Worm (Caenorhabditis elegans) whole organism, young adult: ENCODE measurements around the gene Y12A6A.1.

Source experiments
- C06A6.2 ChIP-seq: fragments of 200-800 bp; sonication (Bioruptor generic); conservative IDR thresholded peaks from 2 replicates; pipeline ENCODE4 v1.3.6; 2022; ENCODE audit warnings: missing genetic modification characterization, missing compliant biosample characterization
- C17E4.6 ChIP-seq: fragments of 200-800 bp; sonication (Bioruptor generic); IDR thresholded peaks from 2 replicates; pipeline ENCODE4 v1.3.6; 2022; ENCODE audit warnings: missing genetic modification reagents, missing genetic modification characterization, missing compliant biosample characterization
- D2030.7 ChIP-seq: fragments of 200-800 bp; sonication (Bioruptor generic); IDR thresholded peaks from 2 replicates; pipeline ENCODE4 v1.3.6; 2022; ENCODE audit warnings: missing genetic modification reagents, missing genetic modification characterization, missing compliant biosample characterization
- F22D6.2 ChIP-seq: sonication (generic microtip); optimal IDR thresholded peaks from 2 replicates; lab custom pipeline; 2016; ENCODE audit warnings: mild to moderate bottlenecking, missing genetic modification characterization, missing compliant biosample characterization
- F23B12.7 ChIP-seq: sonication (generic microtip); optimal IDR thresholded peaks from 2 replicates; lab custom pipeline; 2017; ENCODE audit warnings: missing genetic modification characterization, mild to moderate bottlenecking, missing compliant biosample characterization, antibody characterized with exemption, moderate library complexity; ENCODE audit not compliant: insufficient read depth
- F33H1.4 ChIP-seq: fragments of 200-800 bp; sonication (Bioruptor generic); IDR thresholded peaks from 2 replicates; pipeline ENCODE4 v1.3.6; 2022; ENCODE audit warnings: missing genetic modification reagents, missing genetic modification characterization, missing compliant biosample characterization
- F37B4.10 ChIP-seq: fragments of 200-800 bp; sonication (Bioruptor generic); IDR thresholded peaks from 2 replicates; pipeline ENCODE4 v1.3.6; 2022; ENCODE audit warnings: missing genetic modification characterization, missing compliant biosample characterization
- F39B2.1 ChIP-seq: fragments of 200-800 bp; sonication (Bioruptor generic); IDR thresholded peaks from 2 replicates; pipeline ENCODE4 v1.3.6; 2022; ENCODE audit warnings: missing genetic modification reagents, missing genetic modification characterization, missing compliant biosample characterization
- F57C9.4 ChIP-seq: sonication (generic microtip); optimal IDR thresholded peaks from 2 replicates; lab custom pipeline; 2017; ENCODE audit warnings: mild to moderate bottlenecking, missing genetic modification characterization, missing compliant biosample characterization
- Y67H2A.10 ChIP-seq: fragments of 200-800 bp; sonication (Bioruptor generic); conservative IDR thresholded peaks from 2 replicates; pipeline ENCODE4 v1.3.6; 2022; ENCODE audit warnings: missing genetic modification reagents, missing genetic modification characterization, missing compliant biosample characterization
- ama-1 ChIP-seq, 3 experiments: fragments of 150-350 bp in 1 of 3; sonication (generic microtip) in 2 of 3; optimal IDR thresholded peaks; 2 replicates each; lab custom pipeline; 2014 to 2018; ENCODE audit warnings: missing biosample characterization in 2 of 3, missing genetic modification characterization in 2 of 3, missing genetic modification reagents in 2 of 3
- aptf-2 ChIP-seq: fragments of 200-800 bp; sonication (Bioruptor generic); conservative IDR thresholded peaks from 2 replicates; pipeline ENCODE4 v1.3.6; 2022; ENCODE audit warnings: missing genetic modification reagents, missing genetic modification characterization, missing compliant biosample characterization
- bed-2 ChIP-seq: fragments of 200-800 bp; sonication (Bioruptor generic); IDR thresholded peaks from 2 replicates; pipeline ENCODE4 v1.3.6; 2022; ENCODE audit warnings: missing genetic modification reagents, missing genetic modification characterization, missing compliant biosample characterization
- cebp-2 ChIP-seq: fragments of 200-800 bp; sonication (Bioruptor generic); IDR thresholded peaks from 2 replicates; pipeline ENCODE4 v1.3.6; 2022; ENCODE audit warnings: missing genetic modification characterization, missing compliant biosample characterization
- ceh-100 ChIP-seq: fragments of 200-800 bp; sonication (Bioruptor generic); IDR thresholded peaks from 2 replicates; pipeline ENCODE4 v1.3.6; 2022; ENCODE audit warnings: missing genetic modification reagents, missing genetic modification characterization, missing compliant biosample characterization
- ceh-58 ChIP-seq: fragments of 200-800 bp; sonication (Bioruptor generic); IDR thresholded peaks from 2 replicates; pipeline ENCODE4 v1.3.6; 2022; ENCODE audit warnings: missing genetic modification characterization, missing compliant biosample characterization
- chd-7 ChIP-seq: sonication (generic microtip); optimal IDR thresholded peaks from 2 replicates; lab custom pipeline; 2016; ENCODE audit warnings: mild to moderate bottlenecking, missing genetic modification characterization, moderate library complexity, missing compliant biosample characterization
- dox-1 ChIP-seq: fragments of 200-800 bp; sonication (Bioruptor generic); IDR thresholded peaks from 2 replicates; pipeline ENCODE4 v1.3.6; 2022; ENCODE audit warnings: missing genetic modification reagents, missing genetic modification characterization, missing compliant biosample characterization
- efl-1 ChIP-seq: fragments of 150-350 bp; optimal IDR thresholded peaks from 2 replicates; lab custom pipeline; 2014; ENCODE audit warnings: missing biosample characterization, missing genetic modification reagents, missing genetic modification characterization
- egl-44 ChIP-seq: fragments of 200-800 bp; sonication (Bioruptor generic); IDR thresholded peaks from 2 replicates; pipeline ENCODE4 v1.3.6; 2022; ENCODE audit warnings: missing genetic modification reagents, missing genetic modification characterization, missing compliant biosample characterization
- egrh-3 ChIP-seq: fragments of 200-800 bp; sonication (Bioruptor generic); IDR thresholded peaks from 2 replicates; pipeline ENCODE4 v1.3.6; 2022; ENCODE audit warnings: missing genetic modification reagents, missing genetic modification characterization, missing compliant biosample characterization
- ekl-4 ChIP-seq: fragments of 200-800 bp; sonication (Bioruptor generic); IDR thresholded peaks from 2 replicates; pipeline ENCODE4 v1.3.6; 2022; ENCODE audit warnings: missing genetic modification reagents, missing genetic modification characterization, missing compliant biosample characterization
- ets-4 ChIP-seq: fragments of 200-800 bp; sonication (Bioruptor generic); optimal IDR thresholded peaks from 2 replicates; lab custom pipeline; 2018; ENCODE audit warnings: mild to moderate bottlenecking, missing genetic modification characterization, missing compliant biosample characterization
- gei-17 ChIP-seq: fragments of 200-800 bp; sonication (Bioruptor generic); optimal IDR thresholded peaks from 2 replicates; lab custom pipeline; 2018; ENCODE audit warnings: mild to moderate bottlenecking, missing genetic modification characterization, missing compliant biosample characterization
- him-1 ChIP-seq: sonication (generic microtip); optimal IDR thresholded peaks from 2 replicates; lab custom pipeline; 2016; ENCODE audit warnings: missing genotype, missing genetic modification reagents, missing genetic modification characterization, missing compliant biosample characterization
- hrde-1 ChIP-seq: sonication (generic microtip); optimal IDR thresholded peaks from 2 replicates; lab custom pipeline; 2016; ENCODE audit warnings: missing genetic modification characterization, mild to moderate bottlenecking, missing compliant biosample characterization, moderate library complexity, missing genotype, missing genetic modification reagents, borderline replicate concordance
- hsf-1 ChIP-seq: fragments of 200-800 bp; sonication (Bioruptor generic); IDR thresholded peaks from 2 replicates; pipeline ENCODE4 v1.3.6; 2022; ENCODE audit warnings: missing genetic modification reagents, missing genetic modification characterization, missing compliant biosample characterization
- let-607 ChIP-seq, 2 experiments: fragments of 200-800 bp in 1 of 2; sonication (Bioruptor generic) in 1 of 2; sonication (generic microtip) in 1 of 2; optimal IDR thresholded peaks; 2 replicates each; lab custom pipeline; 2016 to 2018; ENCODE audit warnings: mild to moderate bottlenecking in 2 of 2, missing compliant biosample characterization in 2 of 2, missing genetic modification characterization in 2 of 2, moderate library complexity in 2 of 2, missing genotype in 1 of 2
- madf-3 ChIP-seq: fragments of 200-800 bp; sonication (Bioruptor generic); IDR thresholded peaks from 2 replicates; pipeline ENCODE4 v1.3.6; 2022; ENCODE audit warnings: missing genetic modification reagents, missing genetic modification characterization, missing compliant biosample characterization
- madf-8 ChIP-seq: fragments of 200-800 bp; sonication (Bioruptor generic); conservative IDR thresholded peaks from 2 replicates; pipeline ENCODE4 v1.3.6; 2022; ENCODE audit warnings: missing genetic modification reagents, missing genetic modification characterization, missing compliant biosample characterization
- mcd-1 ChIP-seq: fragments of 200-800 bp; sonication (Bioruptor generic); IDR thresholded peaks from 2 replicates; pipeline ENCODE4 v1.3.6; 2022; ENCODE audit warnings: missing genetic modification reagents, missing genetic modification characterization, missing compliant biosample characterization
- mel-28 ChIP-seq: sonication (generic microtip); optimal IDR thresholded peaks from 2 replicates; lab custom pipeline; 2016; ENCODE audit warnings: borderline replicate concordance, mild to moderate bottlenecking, missing genetic modification characterization, missing compliant biosample characterization
- mes-4 ChIP-seq: sonication (generic microtip); optimal IDR thresholded peaks from 2 replicates; lab custom pipeline; 2016; ENCODE audit warnings: missing genotype, missing genetic modification characterization, missing compliant biosample characterization
- nhr-120 ChIP-seq: fragments of 200-800 bp; sonication (Bioruptor generic); IDR thresholded peaks from 2 replicates; pipeline ENCODE4 v1.3.6; 2022; ENCODE audit warnings: missing genetic modification characterization, missing compliant biosample characterization
- nhr-27 ChIP-seq: fragments of 200-800 bp; sonication (Bioruptor generic); optimal IDR thresholded peaks from 2 replicates; lab custom pipeline; 2018; ENCODE audit warnings: mild to moderate bottlenecking, missing genetic modification characterization, moderate library complexity, missing compliant biosample characterization
- nhr-90 ChIP-seq: sonication (generic microtip); optimal IDR thresholded peaks from 2 replicates; lab custom pipeline; 2016; ENCODE audit warnings: missing genotype, mild to moderate bottlenecking, missing genetic modification characterization, missing compliant biosample characterization
- pha-4 ChIP-seq: fragments of 150-350 bp; sonication (generic microtip); optimal IDR thresholded peaks from 2 replicates; lab custom pipeline; 2014; ENCODE audit warnings: missing biosample characterization, missing genetic modification reagents, missing genetic modification characterization
- rec-8 ChIP-seq, 2 experiments: sonication (generic microtip); optimal IDR thresholded peaks; 2 replicates each; lab custom pipeline; 2016; ENCODE audit warnings: mild to moderate bottlenecking in 2 of 2, missing genetic modification characterization in 2 of 2, missing genetic modification reagents in 2 of 2, missing genotype in 2 of 2, missing biosample characterization in 1 of 2, missing compliant biosample characterization in 1 of 2, moderate library complexity in 1 of 2
- sea-2 ChIP-seq: fragments of 200-800 bp; sonication (Bioruptor generic); IDR thresholded peaks from 2 replicates; pipeline ENCODE4 v1.3.6; 2022; ENCODE audit warnings: missing genetic modification characterization, missing compliant biosample characterization
- snpc-1.1 ChIP-seq: sonication (generic microtip); optimal IDR thresholded peaks from 2 replicates; lab custom pipeline; 2017; ENCODE audit warnings: missing genetic modification characterization, mild to moderate bottlenecking, missing compliant biosample characterization, antibody characterized with exemption, moderate library complexity, missing genotype, missing genetic modification reagents; ENCODE audit not compliant: insufficient read depth
- snpc-4 ChIP-seq, 5 experiments: fragments of 150-350 bp in 1 of 5; sonication (generic microtip) in 4 of 5; optimal IDR thresholded peaks; 2 replicates each; lab custom pipeline; 2014 to 2018; ENCODE audit warnings: missing genetic modification characterization in 5 of 5, missing biosample characterization in 3 of 5, antibody characterized with exemption in 2 of 5, mild to moderate bottlenecking in 2 of 5, missing compliant biosample characterization in 2 of 5, missing genotype in 2 of 5, moderate library complexity in 2 of 5, missing genetic modification reagents in 1 of 5
- somi-1 ChIP-seq: fragments of 200-800 bp; sonication (Bioruptor generic); optimal IDR thresholded peaks from 2 replicates; lab custom pipeline; 2018; ENCODE audit warnings: mild to moderate bottlenecking, missing genetic modification characterization, missing compliant biosample characterization
- zfh-2 ChIP-seq: fragments of 200-800 bp; sonication (Bioruptor generic); conservative IDR thresholded peaks from 2 replicates; pipeline ENCODE4 v1.3.6; 2022; ENCODE audit warnings: missing genetic modification reagents, missing genetic modification characterization, missing compliant biosample characterization
- ztf-22 ChIP-seq: fragments of 200-800 bp; sonication (Bioruptor generic); optimal IDR thresholded peaks from 2 replicates; lab custom pipeline; 2018; ENCODE audit warnings: mild to moderate bottlenecking, missing genetic modification characterization, moderate library complexity, missing compliant biosample characterization
- ztf-25 ChIP-seq: fragments of 200-800 bp; sonication (Bioruptor generic); IDR thresholded peaks from 2 replicates; pipeline ENCODE4 v1.3.6; 2022; ENCODE audit warnings: missing genetic modification reagents, missing genetic modification characterization, missing compliant biosample characterization
- ztf-26 ChIP-seq: sonication (generic microtip); optimal IDR thresholded peaks from 2 replicates; lab custom pipeline; 2017; ENCODE audit warnings: missing genetic modification characterization, missing compliant biosample characterization

Gene Y12A6A.1

ce11 chrX:13665447-13665846 is 43.9 kb upstream of the Y12A6A.1 start (continued):
- TF ChIP-seq F23B12.7 (tag; lab: Kevin White, UChicago) (peak; percentile 73), egrh-3 (GFP tag; lab: Robert Waterston, UW) (peak; percentile 75), madf-8 (no peak), cebp-2 (GFP tag; lab: Robert Waterston, UW) (peak; percentile 97), ceh-58 (GFP tag; lab: Robert Waterston, UW) (0 out of 2 replicates have a peak, but pooled peaks have one; percentile 68), zfh-2 (GFP tag; lab: Robert Waterston, UW) (peak; percentile 82), aptf-2 (peak; percentile 64; the same call in 1 of the 2 replicates), C17E4.6 (GFP tag; lab: Robert Waterston, UW) (peak; percentile 71; the same call in 1 of the 2 replicates), ztf-26 (peak; percentile 89), mcd-1 (peak; percentile 76), hrde-1 (peak; percentile 89), nhr-120 (peak; percentile 96), dox-1 (peak; percentile 93), him-1 (tag; lab: Kevin White, UChicago) (peak; percentile 98), Y67H2A.10 (0 out of 2 replicates have a peak, but pooled peaks have one; percentile 54), ceh-100 (peak; percentile 78), sea-2 (peak; percentile 89), let-607 (tag; optimal IDR thresholded peaks at IDR 0.05; lab: Kevin White, UChicago) (peak; percentile 65 to 83), snpc-1.1 (tag; lab: Kevin White, UChicago) (peak; percentile 74), F39B2.1 (peak; percentile 37; the same call in 1 of the 2 replicates), ztf-25 (GFP tag; lab: Robert Waterston, UW) (peak; percentile 92), hsf-1 (GFP tag; lab: Robert Waterston, UW) (0 out of 2 replicates have a peak, but pooled peaks have one; percentile 63), nhr-27 (peak; percentile 79), mel-28 (tag; lab: Kevin White, UChicago) (peak; percentile 54), mes-4 (tag; lab: Kevin White, UChicago) (peak; percentile 94), madf-3 (GFP tag; lab: Robert Waterston, UW) (peak; percentile 88; the same call in 1 of the 2 replicates), efl-1 (no peak), ets-4 (GFP tag; lab: Kevin White, UChicago) (peak; percentile 96), somi-1 (GFP tag; lab: Kevin White, UChicago) (peak; percentile 83), D2030.7 (GFP tag; lab: Robert Waterston, UW) (peak; percentile 89), C06A6.2 (GFP tag; lab: Robert Waterston, UW) (peak; percentile 55; the same call in 1 of the 2 replicates), pha-4 (tag; lab: Kevin White, UChicago) (no peak), egl-44 (GFP tag; lab: Robert Waterston, UW) (peak; percentile 96), ekl-4 (GFP tag; lab: Robert Waterston, UW) (peak; percentile 92), snpc-4 (GFP tag; optimal IDR thresholded peaks at IDR 0.05; lab: Kevin White, UChicago) (peak; percentile 85), snpc-4 (tag; optimal IDR thresholded peaks at IDR 0.05; lab: Kevin White, UChicago) (peak in 3 of 4 experiments; percentile 82 to 87 (median 84)), bed-2 (GFP tag; lab: Robert Waterston, UW) (peak; percentile 65; the same call in 1 of the 2 replicates), ama-1 (optimal IDR thresholded peaks at IDR 0.05; lab: Kevin White, UChicago) (peak; percentile 47), ama-1 (GFP tag; optimal IDR thresholded peaks at IDR 0.05; lab: Kevin White, UChicago) (peak; percentile 68 to 95), F57C9.4 (tag; lab: Kevin White, UChicago) (peak; percentile 81), F22D6.2 (tag; lab: Kevin White, UChicago) (peak; percentile 75), F37B4.10 (GFP tag; lab: Robert Waterston, UW) (0 out of 2 replicates have a peak, but pooled peaks have one; percentile 86), ztf-22 (GFP tag; lab: Kevin White, UChicago) (peak; percentile 79), chd-7 (tag; lab: Kevin White, UChicago) (peak; percentile 97), gei-17 (GFP tag; lab: Kevin White, UChicago) (peak; percentile 88), rec-8 (tag; optimal IDR thresholded peaks at IDR 0.05; lab: Kevin White, UChicago) (peak; percentile 95), nhr-90 (tag; lab: Kevin White, UChicago) (peak; percentile 95), F33H1.4 (0 out of 2 replicates have a peak, but pooled peaks have one; percentile 26)
